Fruit fly (Drosophila melanogaster) whole organism, embryonic: ENCODE results near the gene GABPI.

Experiments used
- Aef1 ChIP-seq: fragments of 200-800 bp; sonication (Bioruptor generic); IDR thresholded peaks from 3 replicates; pipeline ENCODE4 v1.3.6; 2022; ENCODE audit warnings: missing biosample characterization, missing genetic modification characterization
- Bgb ChIP-seq: fragments of 200-800 bp; sonication (Bioruptor generic); IDR thresholded peaks from 2 replicates; pipeline ENCODE4 v1.3.6; 2022; ENCODE audit warnings: missing biosample characterization, missing genetic modification characterization; ENCODE audit not compliant: partially characterized antibody
- Blimp-1 ChIP-seq: fragments of 200-800 bp; sonication (Bioruptor generic); optimal IDR thresholded peaks from 3 replicates; lab custom pipeline; 2018; ENCODE audit warnings: missing biosample characterization, missing genetic modification characterization, mild to moderate bottlenecking, moderate library complexity, missing genetic modification reagents
- CG1024 ChIP-seq: fragments of 200-800 bp; sonication (Bioruptor generic); IDR thresholded peaks from 2 replicates; pipeline ENCODE4 v1.3.6; 2022; ENCODE audit warnings: missing biosample characterization, missing genetic modification characterization
- CG12071 ChIP-seq: fragments of 200-800 bp; sonication (Bioruptor generic); optimal IDR thresholded peaks from 3 replicates; lab custom pipeline; 2018; ENCODE audit warnings: missing biosample characterization, mild to moderate bottlenecking, missing genetic modification characterization
- CG12236 ChIP-seq: fragments of 200-800 bp; sonication (Bioruptor generic); optimal IDR thresholded peaks from 2 replicates; lab custom pipeline; 2016; ENCODE audit warnings: missing biosample characterization, missing genetic modification characterization
- CG1233 ChIP-seq: fragments of 200-800 bp; sonication (Bioruptor generic); optimal IDR thresholded peaks from 4 replicates; lab custom pipeline; 2018; ENCODE audit warnings: missing biosample characterization, mild to moderate bottlenecking, missing genetic modification characterization
- CG12659 ChIP-seq: fragments of 200-800 bp; sonication (Bioruptor generic); optimal IDR thresholded peaks from 3 replicates; lab custom pipeline; 2017; ENCODE audit warnings: mild to moderate bottlenecking, missing biosample characterization, missing genetic modification reagents, missing genetic modification characterization
- CG13424 ChIP-seq: fragments of 200-800 bp; sonication (Bioruptor generic); optimal IDR thresholded peaks from 2 replicates; lab custom pipeline; 2019; ENCODE audit warnings: missing biosample characterization, mild to moderate bottlenecking, missing genetic modification characterization, moderate library complexity
- CG16863 ChIP-seq: fragments of 200-800 bp; sonication (Bioruptor generic); optimal IDR thresholded peaks from 3 replicates; lab custom pipeline; 2016; ENCODE audit warnings: missing biosample characterization, missing genetic modification characterization
- CG1792 ChIP-seq: fragments of 200-800 bp; sonication (Bioruptor generic); optimal IDR thresholded peaks from 2 replicates; lab custom pipeline; 2016; ENCODE audit warnings: missing biosample characterization, missing genetic modification characterization
- CG2116 ChIP-seq: fragments of 200-800 bp; sonication (Bioruptor generic); optimal IDR thresholded peaks from 3 replicates; lab custom pipeline; 2018; ENCODE audit warnings: missing biosample characterization, mild to moderate bottlenecking, missing genetic modification characterization
- CG3065 ChIP-seq: fragments of 200-800 bp; sonication (Bioruptor generic); optimal IDR thresholded peaks from 2 replicates; lab custom pipeline; 2016; ENCODE audit warnings: missing biosample characterization, missing genetic modification characterization
- CG34422 ChIP-seq: fragments of 200-800 bp; sonication (Bioruptor generic); IDR thresholded peaks from 3 replicates; pipeline ENCODE4 v1.3.6; 2022; ENCODE audit warnings: missing biosample characterization, missing genetic modification characterization
- CG3726 ChIP-seq: fragments of 200-800 bp; sonication (Bioruptor generic); IDR thresholded peaks from 3 replicates; pipeline ENCODE4, ENCODE4 v1.3.6; 2022; ENCODE audit warnings: missing biosample characterization, missing genetic modification characterization
- CG3847 ChIP-seq: fragments of 200-800 bp; sonication (Bioruptor generic); IDR thresholded peaks from 2 replicates; pipeline ENCODE4 v1.3.6; 2022; ENCODE audit warnings: missing biosample characterization, missing genetic modification characterization
- CG4360 ChIP-seq: fragments of 200-800 bp; sonication (Bioruptor generic); IDR thresholded peaks from 2 replicates; pipeline ENCODE4 v1.3.6; 2022; ENCODE audit warnings: missing biosample characterization, missing genetic modification characterization
- CG4617 ChIP-seq: fragments of 200-800 bp; sonication (Bioruptor generic); optimal IDR thresholded peaks from 3 replicates; lab custom pipeline; 2016; ENCODE audit warnings: missing biosample characterization, missing genetic modification characterization, borderline replicate concordance
- CG4707 ChIP-seq: fragments of 200-800 bp; sonication (Bioruptor generic); optimal IDR thresholded peaks from 2 replicates; lab custom pipeline; 2018; ENCODE audit warnings: missing biosample characterization, mild to moderate bottlenecking, missing genetic modification characterization, moderate library complexity
- CG4854 ChIP-seq: fragments of 200-800 bp; sonication (Bioruptor generic); optimal IDR thresholded peaks from 2 replicates; lab custom pipeline; 2016; ENCODE audit warnings: missing biosample characterization, missing genetic modification characterization, inconsistent platforms
- CG7745 ChIP-seq: fragments of 200-800 bp; sonication (Bioruptor generic); optimal IDR thresholded peaks from 2 replicates; lab custom pipeline; 2018; ENCODE audit warnings: missing biosample characterization, mild to moderate bottlenecking, missing genetic modification characterization, moderate library complexity
- CG7839 ChIP-seq: fragments of 200-800 bp; sonication (Bioruptor generic); optimal IDR thresholded peaks from 3 replicates; lab custom pipeline; 2018; ENCODE audit warnings: missing biosample characterization, mild to moderate bottlenecking, missing genetic modification characterization, moderate library complexity
- CG8388 ChIP-seq: fragments of 200-800 bp; sonication (Bioruptor generic); optimal IDR thresholded peaks from 2 replicates; lab custom pipeline; 2019; ENCODE audit warnings: missing biosample characterization, mild to moderate bottlenecking, missing genetic modification characterization, moderate library complexity
- D19B ChIP-seq: fragments of 200-800 bp; sonication (Bioruptor generic); optimal IDR thresholded peaks from 2 replicates; lab custom pipeline; 2017; ENCODE audit warnings: missing biosample characterization, mild to moderate bottlenecking, missing genetic modification characterization
- Dp ChIP-seq: fragments of 200-800 bp; sonication (Bioruptor generic); optimal IDR thresholded peaks from 2 replicates; lab custom pipeline; 2018; ENCODE audit warnings: missing biosample characterization, mild to moderate bottlenecking, missing genetic modification characterization, moderate library complexity
- Dref ChIP-seq: fragments of 200-800 bp; sonication (Bioruptor generic); IDR thresholded peaks from 2 replicates; pipeline ENCODE4 v1.3.6; 2022; ENCODE audit warnings: missing biosample characterization, missing genetic modification characterization
- Fer3 ChIP-seq: fragments of 200-800 bp; sonication (Bioruptor generic); optimal IDR thresholded peaks from 2 replicates; lab custom pipeline; 2018; ENCODE audit warnings: missing biosample characterization, mild to moderate bottlenecking, missing genetic modification characterization, moderate library complexity
- GATAe ChIP-seq: fragments of 200-800 bp; sonication (Bioruptor generic); conservative IDR thresholded peaks from 2 replicates; pipeline ENCODE4 v1.3.6; 2022; ENCODE audit warnings: missing biosample characterization, missing genetic modification characterization
- HLHmδ ChIP-seq: fragments of 200-800 bp; sonication (Bioruptor generic); optimal IDR thresholded peaks from 2 replicates; lab custom pipeline; 2018; ENCODE audit warnings: missing biosample characterization, mild to moderate bottlenecking, missing genetic modification characterization, moderate library complexity
- Hr78 ChIP-seq, 2 experiments: fragments of 200-800 bp in 1 of 2; fragments of >200 bp in 1 of 2; sonication (Bioruptor generic) in 1 of 2; optimal IDR thresholded peaks; 2 replicates each; lab custom pipeline; 2017 to 2019; ENCODE audit warnings: missing biosample characterization in 2 of 2, missing genetic modification characterization in 2 of 2, mild to moderate bottlenecking in 1 of 2, moderate library complexity in 1 of 2
- MBD-R2 ChIP-seq: fragments of 200-800 bp; sonication (Bioruptor generic); IDR thresholded peaks from 2 replicates; pipeline ENCODE4 v1.3.6; 2022; ENCODE audit warnings: missing biosample characterization, missing genetic modification characterization
- MESR4 ChIP-seq: fragments of 200-800 bp; sonication (Bioruptor generic); optimal IDR thresholded peaks from 2 replicates; lab custom pipeline; 2018; ENCODE audit warnings: missing biosample characterization, mild to moderate bottlenecking, missing genetic modification characterization, moderate library complexity
- Meics ChIP-seq: fragments of 200-800 bp; sonication (Bioruptor generic); optimal IDR thresholded peaks from 2 replicates; lab custom pipeline; 2017; ENCODE audit warnings: missing biosample characterization, mild to moderate bottlenecking, missing genetic modification characterization
- Myb ChIP-seq: fragments of 200-800 bp; sonication (Bioruptor generic); optimal IDR thresholded peaks from 2 replicates; lab custom pipeline; 2016; ENCODE audit warnings: missing biosample characterization, missing genetic modification characterization
- NfI ChIP-seq: fragments of 200-800 bp; sonication (Bioruptor generic); optimal IDR thresholded peaks from 3 replicates; lab custom pipeline; 2018; ENCODE audit warnings: missing biosample characterization, mild to moderate bottlenecking, missing genetic modification characterization, moderate library complexity
- Rfx ChIP-seq: fragments of 200-800 bp; sonication (Bioruptor generic); IDR thresholded peaks from 2 replicates; pipeline ENCODE4 v1.3.6; 2022; ENCODE audit warnings: missing biosample characterization, missing genetic modification characterization
- chif ChIP-seq, 2 experiments: fragments of 200-800 bp; sonication (Bioruptor generic); optimal IDR thresholded peaks; 3 replicates each; lab custom pipeline; 2016; ENCODE audit warnings: missing biosample characterization in 2 of 2, missing genetic modification characterization in 2 of 2
- chn ChIP-seq: fragments of 200-800 bp; sonication (Bioruptor generic); optimal IDR thresholded peaks from 2 replicates; lab custom pipeline; 2016; ENCODE audit warnings: missing biosample characterization, missing genetic modification characterization
- crp ChIP-seq, 2 experiments: fragments of 200-800 bp; sonication (Bioruptor generic); optimal IDR thresholded peaks; 2 replicates in 1 of 2; 3 replicates in 1 of 2; lab custom pipeline; 2017; ENCODE audit warnings: missing biosample characterization in 2 of 2, missing genetic modification characterization in 2 of 2, mild to moderate bottlenecking in 1 of 2, moderate library complexity in 1 of 2
- fd102C ChIP-seq: fragments of 200-800 bp; sonication (Bioruptor generic); optimal IDR thresholded peaks from 2 replicates; lab custom pipeline; 2018; ENCODE audit warnings: missing biosample characterization, mild to moderate bottlenecking, missing genetic modification characterization, moderate library complexity
- gcm ChIP-seq: fragments of 200-800 bp; sonication (Bioruptor generic); optimal IDR thresholded peaks from 2 replicates; lab custom pipeline; 2019; ENCODE audit warnings: missing biosample characterization, mild to moderate bottlenecking, missing genetic modification characterization, moderate library complexity
- grn ChIP-seq: fragments of 200-800 bp; sonication (Bioruptor generic); optimal IDR thresholded peaks from 3 replicates; lab custom pipeline; 2017; ENCODE audit warnings: missing biosample characterization, missing genetic modification characterization
- hbn ChIP-seq: fragments of 200-800 bp; sonication (Bioruptor generic); IDR thresholded peaks from 2 replicates; pipeline ENCODE4 v1.3.6; 2022; ENCODE audit warnings: missing biosample characterization, missing genetic modification characterization; ENCODE audit not compliant: partially characterized antibody
- lilli ChIP-seq: fragments of 200-800 bp; sonication (Bioruptor generic); optimal IDR thresholded peaks from 3 replicates; lab custom pipeline; 2016; ENCODE audit warnings: missing biosample characterization, missing genetic modification characterization
- onecut ChIP-seq: fragments of 200-800 bp; sonication (Bioruptor generic); IDR thresholded peaks from 2 replicates; pipeline ENCODE4 v1.3.6; 2022; ENCODE audit warnings: missing biosample characterization, missing genetic modification characterization
- pnt ChIP-seq: fragments of 200-800 bp; sonication (Bioruptor generic); optimal IDR thresholded peaks from 3 replicates; lab custom pipeline; 2016; ENCODE audit warnings: missing biosample characterization, missing genetic modification characterization
- sr ChIP-seq: fragments of 200-800 bp; sonication (Bioruptor generic); IDR thresholded peaks from 3 replicates; pipeline ENCODE4 v1.3.6; 2022; ENCODE audit warnings: missing biosample characterization, missing genetic modification characterization
- stwl ChIP-seq: fragments of 200-800 bp; sonication (Bioruptor generic); optimal IDR thresholded peaks from 3 replicates; lab custom pipeline; 2018; ENCODE audit warnings: missing biosample characterization, mild to moderate bottlenecking, missing genetic modification characterization, moderate library complexity
- zf30C ChIP-seq: fragments of 200-800 bp; sonication (Bioruptor generic); optimal IDR thresholded peaks from 3 replicates; lab custom pipeline; 2018; ENCODE audit warnings: missing biosample characterization, mild to moderate bottlenecking, missing genetic modification characterization

GABPI gene

DNA sequence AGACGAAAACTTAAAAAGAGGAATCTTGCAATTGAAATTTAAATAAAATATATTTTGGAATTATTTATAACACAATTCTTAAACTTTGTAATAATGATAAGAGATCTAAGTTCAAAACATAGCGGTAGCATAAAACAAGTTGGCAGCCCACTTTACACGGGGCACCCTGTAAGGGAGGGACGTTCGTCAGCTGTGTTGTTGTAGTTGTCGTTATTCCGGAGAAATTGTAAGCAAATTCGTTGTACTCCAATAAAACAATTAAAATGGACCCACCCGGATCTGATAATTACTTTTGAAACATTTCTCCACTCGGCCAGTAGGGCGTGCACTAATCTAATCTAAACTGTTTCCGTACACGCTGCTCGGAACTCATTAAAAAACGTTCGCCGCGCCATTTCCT, at the start of gene GABPI (continued):
- TF ChIP-seq HLHmδ (GFP tag; lab: Kevin White, UChicago) (no peak), Meics (GFP tag; lab: Kevin White, UChicago) (peak; percentile 25), Bgb (GFP tag; lab: Robert Waterston, UW) (peak; percentile 15; the same call in 1 of the 2 replicates), CG2116 (GFP tag; lab: Kevin White, UChicago) (peak; percentile 18), zf30C (GFP tag; lab: Kevin White, UChicago) (no peak), MBD-R2 (peak; percentile 85), Blimp-1 (GFP tag; lab: Kevin White, UChicago) (no peak), CG13424 (peak; percentile 11), onecut (peak; percentile 67), gcm (GFP tag; lab: Kevin White, UChicago) (no peak), CG3726 (GFP tag; lab: Robert Waterston, UW) (no peak), Dref (GFP tag; lab: Robert Waterston, UW) (peak; percentile 37), CG4360 (peak; percentile 86), stwl (tag; lab: Kevin White, UChicago) (peak; percentile 54), CG1233 (GFP tag; lab: Kevin White, UChicago) (peak; percentile 15), CG8388 (GFP tag; lab: Kevin White, UChicago) (no peak), GATAe (GFP tag; lab: Robert Waterston, UW) (no peak), chif (GFP tag; optimal IDR thresholded peaks at IDR 0.05; lab: Kevin White, UChicago) (no peak), CG3847 (peak; percentile 67), CG1792 (GFP tag; lab: Kevin White, UChicago) (no peak), sr (no peak), CG12659 (GFP tag; lab: Kevin White, UChicago) (peak; percentile 24), CG4617 (peak; percentile 35), pnt (no peak), D19B (GFP tag; lab: Kevin White, UChicago) (no peak), lilli (GFP tag; lab: Kevin White, UChicago) (peak; percentile 18), CG12236 (no peak), fd102C (GFP tag; lab: Kevin White, UChicago) (peak; percentile 24), Aef1 (GFP tag; lab: Robert Waterston, UW) (peak; percentile 46; the same call in 1 of the 3 replicates), CG16863 (no peak), CG4707 (GFP tag; lab: Kevin White, UChicago) (peak; percentile 19), Myb (GFP tag; lab: Kevin White, UChicago) (peak; percentile 63), Hr78 (GFP tag; optimal IDR thresholded peaks at IDR 0.05; lab: Kevin White, UChicago) (no peak), hbn (GFP tag; lab: Robert Waterston, UW) (0 out of 2 replicates have a peak, but pooled peaks have one; percentile 18), CG34422 (GFP tag; lab: Robert Waterston, UW) (peak; percentile 76; the same call in 2 of the 3 replicates), crp (GFP tag; optimal IDR thresholded peaks at IDR 0.05; lab: Kevin White, UChicago) (peak; percentile 2 to 86), CG7839 (no peak), MESR4 (GFP tag; lab: Kevin White, UChicago) (peak; percentile 44), CG3065 (GFP tag; lab: Kevin White, UChicago) (no peak), grn (GFP tag; lab: Kevin White, UChicago) (peak; percentile 93), NfI (peak; percentile 59), CG1024 (GFP tag; lab: Robert Waterston, UW) (0 out of 2 replicates have a peak, but pooled peaks have one; percentile 15), Rfx (GFP tag; lab: Robert Waterston, UW) (peak; percentile 14; the same call in 1 of the 2 replicates), chn (GFP tag; lab: Kevin White, UChicago) (no peak), Dp (GFP tag; lab: Kevin White, UChicago) (peak; percentile 86), CG4854 (GFP tag; lab: Kevin White, UChicago) (no peak), CG12071 (no peak), Fer3 (tag; lab: Kevin White, UChicago) (no peak), CG7745 (tag; lab: Kevin White, UChicago) (no peak)
